Worm (Caenorhabditis elegans): ENCODE measurements around the gene btb-19.
A peak's percentile ranks its signal among the peaks of the same experiment; 100 is the strongest.
"Not testable (repeated sequence)": the region's sequence is repeated elsewhere in the genome, so short reads cannot be mapped to it uniquely, and the experiment has no call there.

ce11 chrII:14561549-14562115 lies 39.7 kb upstream of the btb-19 start, which contains the start of gene mog-4:
- not testable (repeated sequence) for TF ChIP-seq ama-1 (optimal IDR thresholded peaks at IDR 0.05); hmg-4 (GFP tag; optimal IDR thresholded peaks at IDR 0.05); ceh-13 (GFP tag; optimal IDR thresholded peaks at IDR 0.05)
- TF ChIP-seq pes-1 (GFP tag; IDR thresholded peaks at IDR 0.05): peak; percentile 73

Measured in whole organism, early embryonic.